Worm (Caenorhabditis elegans): Measurements from ENCODE around the gene tag-120.

- TF ChIP-seq nhr-11 (tag; optimal IDR thresholded peaks at IDR 0.05): no peak
- TF ChIP-seq fos-1 (tag; optimal IDR thresholded peaks at IDR 0.05): no peak
- TF ChIP-seq lsy-2 (tag; optimal IDR thresholded peaks at IDR 0.05): no peak
- TF ChIP-seq snpc-4 (tag; optimal IDR thresholded peaks at IDR 0.05): no peak
- TF ChIP-seq nhr-237 (tag; optimal IDR thresholded peaks at IDR 0.05): no peak
- no peak for TF ChIP-seq unc-62 (GFP tag; optimal IDR thresholded peaks at IDR 0.05)
- no peak for TF ChIP-seq alr-1 (tag; optimal IDR thresholded peaks at IDR 0.05)
Measured at ce11 chrV:9752918-9753317, 43.3 kb upstream of the tag-120 start, which contains the start of gene F58E6.6.
